Fruit fly (Drosophila melanogaster): ENCODE measurements around the gene CG5618.

dm6 chr3L:20366074-20366473 lies 12.8 kb downstream of the CG5618 start:
- TF ChIP-seq CTCF (optimal IDR thresholded peaks at IDR 0.05) (no peak), CG8478 (optimal IDR thresholded peaks at IDR 0.05) (no peak)
